Worm (Caenorhabditis elegans) whole organism, young adult: ENCODE data around the gene orc-2.
A peak's percentile ranks its signal among the peaks of the same experiment; 100 is the strongest.

Source experiments
- D2030.7 ChIP-seq: fragments of 200-800 bp; sonication (Bioruptor generic); IDR thresholded peaks from 2 replicates; pipeline ENCODE4 v1.3.6; 2022; ENCODE audit warnings: missing genetic modification reagents, missing genetic modification characterization, missing compliant biosample characterization
- F10E7.11 ChIP-seq: sonication (generic microtip); optimal IDR thresholded peaks from 2 replicates; lab custom pipeline; 2017; ENCODE audit warnings: mild to moderate bottlenecking, missing genetic modification characterization, moderate library complexity, missing compliant biosample characterization
- F33H1.4 ChIP-seq: fragments of 200-800 bp; sonication (Bioruptor generic); IDR thresholded peaks from 2 replicates; pipeline ENCODE4 v1.3.6; 2022; ENCODE audit warnings: missing genetic modification reagents, missing genetic modification characterization, missing compliant biosample characterization
- F39B2.1 ChIP-seq: fragments of 200-800 bp; sonication (Bioruptor generic); IDR thresholded peaks from 2 replicates; pipeline ENCODE4 v1.3.6; 2022; ENCODE audit warnings: missing genetic modification reagents, missing genetic modification characterization, missing compliant biosample characterization
- F57A8.1 ChIP-seq: fragments of 200-800 bp; sonication (Bioruptor generic); optimal IDR thresholded peaks from 2 replicates; lab custom pipeline; 2018; ENCODE audit warnings: mild to moderate bottlenecking, missing genetic modification characterization, moderate library complexity, missing compliant biosample characterization
- T26A5.8 ChIP-seq: sonication (generic microtip); optimal IDR thresholded peaks from 2 replicates; lab custom pipeline; 2016; ENCODE audit warnings: missing genetic modification characterization, missing compliant biosample characterization
- Y79H2A.3 ChIP-seq: fragments of 200-800 bp; sonication (Bioruptor generic); conservative IDR thresholded peaks from 2 replicates; pipeline ENCODE4 v1.3.6; 2022; ENCODE audit warnings: missing genetic modification reagents, missing genetic modification characterization, missing compliant biosample characterization
- Y95B8A.8 ChIP-seq: fragments of 200-800 bp; sonication (Bioruptor generic); IDR thresholded peaks from 2 replicates; pipeline ENCODE4 v1.3.6; 2022; ENCODE audit warnings: missing genetic modification reagents, missing genetic modification characterization, missing compliant biosample characterization
- atf-7 ChIP-seq: sonication (generic microtip); optimal IDR thresholded peaks from 2 replicates; lab custom pipeline; 2017; ENCODE audit warnings: mild to moderate bottlenecking, missing genetic modification characterization, missing compliant biosample characterization
- attf-3 ChIP-seq: fragments of 200-800 bp; sonication (Bioruptor generic); conservative IDR thresholded peaks from 2 replicates; pipeline ENCODE4 v1.3.6; 2022; ENCODE audit warnings: missing genetic modification reagents, missing genetic modification characterization, missing compliant biosample characterization
- bed-1 ChIP-seq: fragments of 200-800 bp; sonication (Bioruptor generic); IDR thresholded peaks from 2 replicates; pipeline ENCODE4 v1.3.6; 2022; ENCODE audit warnings: missing genetic modification reagents, missing genetic modification characterization, missing compliant biosample characterization
- cebp-1 ChIP-seq, 2 experiments: fragments of 200-800 bp in 1 of 2; sonication (Bioruptor generic) in 1 of 2; sonication (generic microtip) in 1 of 2; IDR thresholded peaks in 1 of 2; optimal IDR thresholded peaks in 1 of 2; 2 replicates each; pipeline versions ENCODE4 v1.3.6 to Lab custom; 2017 to 2022; ENCODE audit warnings: missing compliant biosample characterization in 2 of 2, missing genetic modification characterization in 2 of 2, mild to moderate bottlenecking in 1 of 2, missing genetic modification reagents in 1 of 2, moderate library complexity in 1 of 2
- ceh-27 ChIP-seq: fragments of 200-800 bp; sonication (Bioruptor generic); optimal IDR thresholded peaks from 2 replicates; lab custom pipeline; 2018; ENCODE audit warnings: mild to moderate bottlenecking, missing genetic modification characterization, moderate library complexity, missing compliant biosample characterization
- ceh-40 ChIP-seq: fragments of 200-800 bp; sonication (Bioruptor generic); IDR thresholded peaks from 2 replicates; pipeline ENCODE4 v1.3.6; 2022; ENCODE audit warnings: missing genetic modification characterization, missing compliant biosample characterization
- ceh-91 ChIP-seq: fragments of 200-800 bp; sonication (Bioruptor generic); IDR thresholded peaks from 2 replicates; pipeline ENCODE4 v1.3.6; 2022; ENCODE audit warnings: missing genetic modification reagents, missing genetic modification characterization, missing compliant biosample characterization
- chd-7 ChIP-seq: sonication (generic microtip); optimal IDR thresholded peaks from 2 replicates; lab custom pipeline; 2016; ENCODE audit warnings: mild to moderate bottlenecking, missing genetic modification characterization, moderate library complexity, missing compliant biosample characterization
- dpl-1 ChIP-seq: fragments of 150-350 bp; optimal IDR thresholded peaks from 2 replicates; lab custom pipeline; 2014; ENCODE audit warnings: missing biosample characterization, missing genetic modification reagents, missing genetic modification characterization
- efl-1 ChIP-seq: fragments of 150-350 bp; optimal IDR thresholded peaks from 2 replicates; lab custom pipeline; 2014; ENCODE audit warnings: missing biosample characterization, missing genetic modification reagents, missing genetic modification characterization
- egrh-3 ChIP-seq: fragments of 200-800 bp; sonication (Bioruptor generic); IDR thresholded peaks from 2 replicates; pipeline ENCODE4 v1.3.6; 2022; ENCODE audit warnings: missing genetic modification reagents, missing genetic modification characterization, missing compliant biosample characterization
- hmg-1.2 ChIP-seq: fragments of 200-800 bp; sonication (Bioruptor generic); IDR thresholded peaks from 2 replicates; pipeline ENCODE4 v1.3.6; 2022; ENCODE audit warnings: missing genetic modification reagents, missing genetic modification characterization, missing compliant biosample characterization
- hmg-20 ChIP-seq: fragments of 200-800 bp; sonication (Bioruptor generic); IDR thresholded peaks from 2 replicates; pipeline ENCODE4 v1.3.6; 2022; ENCODE audit warnings: missing genetic modification reagents, missing genetic modification characterization, missing compliant biosample characterization
- hsf-1 ChIP-seq: fragments of 200-800 bp; sonication (Bioruptor generic); IDR thresholded peaks from 2 replicates; pipeline ENCODE4 v1.3.6; 2022; ENCODE audit warnings: missing genetic modification reagents, missing genetic modification characterization, missing compliant biosample characterization
- let-607 ChIP-seq, 2 experiments: fragments of 200-800 bp in 1 of 2; sonication (Bioruptor generic) in 1 of 2; sonication (generic microtip) in 1 of 2; optimal IDR thresholded peaks; 2 replicates each; lab custom pipeline; 2016 to 2018; ENCODE audit warnings: mild to moderate bottlenecking in 2 of 2, missing compliant biosample characterization in 2 of 2, missing genetic modification characterization in 2 of 2, moderate library complexity in 2 of 2, missing genotype in 1 of 2
- lin-26 ChIP-seq: fragments of 200-800 bp; sonication (Bioruptor generic); IDR thresholded peaks from 2 replicates; pipeline ENCODE4 v1.3.6; 2022; ENCODE audit warnings: missing genetic modification reagents, missing genetic modification characterization, missing compliant biosample characterization
- lin-40 ChIP-seq: sonication (generic microtip); optimal IDR thresholded peaks from 2 replicates; lab custom pipeline; 2016; ENCODE audit warnings: missing genetic modification characterization, mild to moderate bottlenecking, missing compliant biosample characterization, missing genotype, missing genetic modification reagents
- lsl-1 ChIP-seq: fragments of 200-800 bp; sonication (Bioruptor generic); optimal IDR thresholded peaks from 2 replicates; lab custom pipeline; 2018; ENCODE audit warnings: mild to moderate bottlenecking, missing genetic modification characterization, moderate library complexity, missing compliant biosample characterization
- madf-6 ChIP-seq: fragments of 200-800 bp; sonication (Bioruptor generic); IDR thresholded peaks from 2 replicates; pipeline ENCODE4 v1.3.6; 2022; ENCODE audit warnings: missing genetic modification reagents, missing genetic modification characterization, missing compliant biosample characterization
- madf-8 ChIP-seq: fragments of 200-800 bp; sonication (Bioruptor generic); conservative IDR thresholded peaks from 2 replicates; pipeline ENCODE4 v1.3.6; 2022; ENCODE audit warnings: missing genetic modification reagents, missing genetic modification characterization, missing compliant biosample characterization
- mxl-1 ChIP-seq: sonication (generic microtip); optimal IDR thresholded peaks from 2 replicates; lab custom pipeline; 2016; ENCODE audit warnings: missing genetic modification characterization, missing compliant biosample characterization
- nfyb-1 ChIP-seq: fragments of 200-800 bp; sonication (Bioruptor generic); IDR thresholded peaks from 2 replicates; pipeline ENCODE4 v1.3.6; 2022; ENCODE audit warnings: missing genetic modification reagents, missing genetic modification characterization, missing compliant biosample characterization
- nhr-80 ChIP-seq: sonication (generic microtip); optimal IDR thresholded peaks from 2 replicates; lab custom pipeline; 2016; ENCODE audit warnings: missing genetic modification characterization, missing compliant biosample characterization
- pbrm-1 ChIP-seq: fragments of 200-800 bp; sonication (Bioruptor generic); IDR thresholded peaks from 2 replicates; pipeline ENCODE4 v1.3.6; 2022; ENCODE audit warnings: missing genetic modification reagents, missing genetic modification characterization, missing compliant biosample characterization
- rcor-1 ChIP-seq: fragments of 200-800 bp; sonication (Bioruptor generic); IDR thresholded peaks from 2 replicates; pipeline ENCODE4 v1.3.6; 2022; ENCODE audit warnings: missing genetic modification reagents, missing genetic modification characterization, missing compliant biosample characterization
- snpc-3.4 ChIP-seq: sonication (generic microtip); optimal IDR thresholded peaks from 2 replicates; lab custom pipeline; 2017; ENCODE audit warnings: missing genetic modification characterization, mild to moderate bottlenecking, missing compliant biosample characterization, antibody characterized with exemption, moderate library complexity, missing genotype, missing genetic modification reagents
- snpc-4 ChIP-seq, 5 experiments: fragments of 150-350 bp in 1 of 5; sonication (generic microtip) in 4 of 5; optimal IDR thresholded peaks; 2 replicates each; lab custom pipeline; 2014 to 2018; ENCODE audit warnings: missing genetic modification characterization in 5 of 5, missing biosample characterization in 3 of 5, antibody characterized with exemption in 2 of 5, mild to moderate bottlenecking in 2 of 5, missing compliant biosample characterization in 2 of 5, missing genotype in 2 of 5, moderate library complexity in 2 of 5, missing genetic modification reagents in 1 of 5
- xnd-1 ChIP-seq: sonication (generic microtip); optimal IDR thresholded peaks from 2 replicates; lab custom pipeline; 2016; ENCODE audit warnings: missing genotype, missing genetic modification reagents, missing genetic modification characterization, missing compliant biosample characterization
- zfh-2 ChIP-seq: fragments of 200-800 bp; sonication (Bioruptor generic); conservative IDR thresholded peaks from 2 replicates; pipeline ENCODE4 v1.3.6; 2022; ENCODE audit warnings: missing genetic modification reagents, missing genetic modification characterization, missing compliant biosample characterization
- ztf-18 ChIP-seq: sonication (generic microtip); optimal IDR thresholded peaks from 2 replicates; lab custom pipeline; 2016; ENCODE audit warnings: missing genotype, mild to moderate bottlenecking, missing genetic modification characterization, missing compliant biosample characterization
- ztf-3 ChIP-seq: fragments of 200-800 bp; sonication (Bioruptor generic); optimal IDR thresholded peaks from 2 replicates; lab custom pipeline; 2018; ENCODE audit warnings: mild to moderate bottlenecking, missing genetic modification characterization, missing compliant biosample characterization

Gene orc-2

DNA sequence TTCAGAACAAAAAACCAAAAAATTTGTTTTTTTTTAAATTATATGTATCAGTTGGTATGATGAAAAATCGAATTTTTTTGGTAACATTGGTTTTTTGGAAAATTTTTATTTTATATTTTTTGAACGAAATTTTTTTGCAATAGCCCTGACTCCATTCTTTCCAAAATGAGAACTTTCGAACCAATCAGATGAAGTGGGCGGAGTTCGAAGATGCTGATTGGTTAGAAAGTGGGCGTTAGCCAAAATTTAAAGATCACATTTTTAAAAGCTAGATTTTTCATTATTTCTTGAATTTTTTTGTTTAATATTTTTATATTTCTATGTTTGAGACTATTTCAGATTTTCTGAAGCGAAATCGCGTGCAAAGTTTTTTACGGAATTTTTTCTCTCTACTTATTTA lies 12.4 kb upstream of the orc-2 start:
- TF ChIP-seq nhr-80 (tag; lab: Kevin White, UChicago) (no peak), F10E7.11 (tag; lab: Kevin White, UChicago) (no peak), ztf-3 (no peak), nfyb-1 (GFP tag; lab: Robert Waterston, UW) (peak; percentile 80), madf-8 (GFP tag; lab: Robert Waterston, UW) (no peak)

DNA sequence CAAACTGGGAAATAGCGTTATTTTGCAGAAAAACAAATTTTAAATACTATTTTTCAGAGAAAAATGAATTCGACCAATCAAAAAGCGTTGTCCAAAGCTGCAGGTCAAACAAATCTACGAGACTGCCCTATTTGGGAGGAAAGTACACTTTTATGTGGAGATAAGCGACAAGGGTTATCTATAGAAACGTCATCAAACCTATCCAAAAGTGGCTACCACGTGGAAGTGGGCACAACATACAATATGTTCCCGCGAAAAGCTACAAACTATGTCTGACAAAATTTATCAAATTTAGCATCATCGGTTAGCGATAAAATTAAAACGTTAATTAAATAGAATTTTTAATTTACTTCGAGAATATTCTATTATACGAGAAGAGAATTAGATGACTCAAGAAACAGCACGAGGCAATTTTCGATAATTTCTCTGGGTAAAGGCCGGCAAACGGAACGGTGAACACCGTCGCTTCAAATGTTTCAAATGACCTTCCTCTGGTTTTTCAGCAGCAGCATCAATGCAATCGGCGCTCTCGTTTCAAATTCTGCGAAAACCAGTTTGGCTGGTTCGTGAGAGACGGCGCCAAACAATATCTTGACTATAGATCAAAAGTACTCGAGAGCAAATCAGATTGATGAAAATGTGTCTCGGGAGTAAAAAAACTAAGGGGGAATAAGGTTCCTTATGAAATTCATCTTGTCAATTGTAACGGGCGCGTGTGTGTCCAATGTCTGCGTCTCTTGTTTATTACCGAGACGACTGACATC lies 11.8 kb upstream of the orc-2 start:
- TF ChIP-seq attf-3 (GFP tag; lab: Robert Waterston, UW) (0 out of 2 replicates have a peak, but pooled peaks have one; percentile 24), atf-7 (tag; lab: Kevin White, UChicago) (peak; percentile 28), F57A8.1 (GFP tag; lab: Kevin White, UChicago) (no peak), bed-1 (GFP tag; lab: Robert Waterston, UW) (no peak), lin-26 (no peak), let-607 (tag; optimal IDR thresholded peaks at IDR 0.05; lab: Kevin White, UChicago) (peak in 1 of 2 experiments; percentile 80), madf-6 (GFP tag; lab: Robert Waterston, UW) (no peak), rcor-1 (GFP tag; lab: Robert Waterston, UW) (no peak), cebp-1 (GFP tag; IDR thresholded peaks at IDR 0.05; lab: Robert Waterston, UW) (no peak), cebp-1 (tag; optimal IDR thresholded peaks at IDR 0.05; lab: Kevin White, UChicago) (peak; percentile 50), mxl-1 (tag; lab: Kevin White, UChicago) (no peak), hmg-1.2 (GFP tag; lab: Robert Waterston, UW) (peak; percentile 16; the same call in 1 of the 2 replicates), ceh-40 (no peak), chd-7 (peak; percentile 13), lin-40 (tag; lab: Kevin White, UChicago) (peak; percentile 10), hsf-1 (0 out of 2 replicates have a peak, but pooled peaks have one; percentile 19), T26A5.8 (tag; lab: Kevin White, UChicago) (no peak), madf-8 (GFP tag; lab: Robert Waterston, UW) (no peak), pbrm-1 (GFP tag; lab: Robert Waterston, UW) (no peak)
- TF ChIP-seq, all 124 proteins: peak for 8

DNA sequence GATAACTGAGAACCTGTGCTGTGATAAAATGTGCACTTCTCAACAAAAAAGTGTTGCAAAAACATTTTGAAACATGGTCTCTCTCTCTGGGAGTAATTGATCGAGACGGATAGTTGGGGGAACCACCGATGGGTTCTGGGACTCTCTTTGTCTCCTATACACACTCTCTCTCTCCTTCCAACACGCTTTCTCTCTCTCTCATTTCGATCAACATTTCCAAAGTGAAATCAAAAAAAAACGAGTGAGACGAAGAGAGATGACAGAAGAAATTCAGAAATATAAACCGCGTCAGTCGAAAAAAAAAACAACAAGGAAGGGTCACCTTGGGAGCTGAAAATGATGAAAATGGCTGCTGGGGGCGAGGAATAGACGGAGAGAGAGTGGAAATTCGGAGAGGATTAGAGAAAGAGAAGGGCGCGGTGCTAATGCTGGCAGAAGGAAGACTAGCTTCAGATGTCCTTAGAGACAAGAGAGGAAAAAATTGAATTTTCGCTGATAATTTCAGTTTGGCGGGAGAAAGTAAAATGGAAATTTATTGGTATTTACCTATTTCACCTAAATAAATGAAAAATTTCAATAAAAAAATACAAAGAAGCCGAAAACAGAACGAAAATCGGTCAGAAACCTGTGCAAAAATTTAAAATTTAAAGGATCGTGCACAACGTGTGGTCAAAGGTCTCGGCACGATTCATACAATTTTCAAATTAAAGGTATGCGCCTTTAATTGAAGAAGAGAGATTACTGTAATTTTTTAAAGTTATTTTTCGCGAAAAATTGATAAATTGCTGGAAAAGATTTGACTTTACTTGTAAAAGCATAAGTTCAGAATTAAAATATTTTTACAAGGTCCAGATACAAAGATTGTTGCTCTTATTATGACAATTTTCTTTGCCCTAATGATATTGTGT lies 10.7 kb upstream of the orc-2 start:
- TF ChIP-seq snpc-4 (GFP tag; optimal IDR thresholded peaks at IDR 0.05; lab: Kevin White, UChicago): no peak
- TF ChIP-seq snpc-4 (tag; optimal IDR thresholded peaks at IDR 0.05; lab: Kevin White, UChicago): peak in 1 of 4 experiments; percentile 13
- no peak for TF ChIP-seq ztf-18
- peak; percentile 20; the same call in 1 of the 2 replicates for TF ChIP-seq pbrm-1 (GFP tag; lab: Robert Waterston, UW)
- TF ChIP-seq xnd-1 (tag; lab: Kevin White, UChicago): peak; percentile 77
- no peak for TF ChIP-seq hmg-20 (GFP tag; lab: Robert Waterston, UW)
- TF ChIP-seq efl-1 (GFP tag; lab: Kevin White, UChicago): peak; percentile 46
- TF ChIP-seq zfh-2 (GFP tag; lab: Robert Waterston, UW): peak; percentile 39; the same call in 1 of the 2 replicates
- TF ChIP-seq madf-8 (GFP tag; lab: Robert Waterston, UW): peak; percentile 57
- no peak for TF ChIP-seq ceh-27 (GFP tag; lab: Kevin White, UChicago)
- TF ChIP-seq egrh-3: no peak
- peak; percentile 87 for TF ChIP-seq lsl-1 (GFP tag; lab: Kevin White, UChicago)
- peak; percentile 4; the same call in 1 of the 2 replicates for TF ChIP-seq hmg-1.2 (GFP tag; lab: Robert Waterston, UW)
- TF ChIP-seq chd-7: no peak
- TF ChIP-seq snpc-3.4 (tag; lab: Kevin White, UChicago): peak; percentile 54
- peak; percentile 16 for TF ChIP-seq dpl-1 (GFP tag; lab: Kevin White, UChicago)
- peak; percentile 35; the same call in 1 of the 2 replicates for TF ChIP-seq Y95B8A.8 (GFP tag; lab: Robert Waterston, UW)
- TF ChIP-seq Y79H2A.3: no peak
- peak; percentile 40; the same call in 1 of the 2 replicates for TF ChIP-seq D2030.7 (GFP tag; lab: Robert Waterston, UW)
- peak; percentile 84 for TF ChIP-seq madf-6 (GFP tag; lab: Robert Waterston, UW)
- TF ChIP-seq ceh-91: 0 out of 2 replicates have a peak, but pooled peaks have one; percentile 40
- no peak for TF ChIP-seq F39B2.1 (GFP tag; lab: Robert Waterston, UW)
- TF ChIP-seq F33H1.4: peak; percentile 87
